Worm (Caenorhabditis elegans) whole organism, late embryonic: Measurements from ENCODE around the gene R193.1.

Experiments used
- C08G9.2 ChIP-seq: sonication (generic microtip); optimal IDR thresholded peaks from 2 replicates; lab custom pipeline; 2016; ENCODE audit warnings: mild to moderate bottlenecking, missing genetic modification characterization, moderate library complexity, missing compliant biosample characterization
- K02D7.2 ChIP-seq: sonication (generic microtip); optimal IDR thresholded peaks from 2 replicates; lab custom pipeline; 2017; ENCODE audit warnings: mild to moderate bottlenecking, missing genetic modification characterization, missing compliant biosample characterization
- ahr-1 ChIP-seq: sonication (generic microtip); optimal IDR thresholded peaks from 2 replicates; lab custom pipeline; 2016; ENCODE audit warnings: missing genetic modification characterization, missing compliant biosample characterization
- ama-1 ChIP-seq: fragments of 150-350 bp; optimal IDR thresholded peaks from 2 replicates; lab custom pipeline; 2014
- ceh-14 ChIP-seq: sonication (generic microtip); optimal IDR thresholded peaks from 2 replicates; lab custom pipeline; 2016; ENCODE audit warnings: missing genotype, missing genetic modification characterization, missing compliant biosample characterization
- ceh-18 ChIP-seq: sonication (generic microtip); optimal IDR thresholded peaks from 2 replicates; lab custom pipeline; 2016; ENCODE audit warnings: missing genetic modification characterization, missing compliant biosample characterization
- ceh-24 ChIP-seq: sonication (generic microtip); optimal IDR thresholded peaks from 2 replicates; lab custom pipeline; 2016; ENCODE audit warnings: mild to moderate bottlenecking, missing genetic modification characterization, missing compliant biosample characterization
- ceh-45 ChIP-seq: fragments of 200-800 bp; sonication (Bioruptor generic); IDR thresholded peaks from 2 replicates; pipeline ENCODE4 v1.3.6; 2022; ENCODE audit warnings: missing genetic modification reagents, missing genetic modification characterization, missing compliant biosample characterization
- ceh-48 ChIP-seq: sonication (generic microtip); optimal IDR thresholded peaks from 2 replicates; lab custom pipeline; 2016; ENCODE audit warnings: missing genetic modification characterization, inconsistent platforms, missing compliant biosample characterization
- ceh-9 ChIP-seq: sonication (generic microtip); optimal IDR thresholded peaks from 2 replicates; lab custom pipeline; 2016; ENCODE audit warnings: mild to moderate bottlenecking, missing genetic modification characterization, inconsistent platforms, missing compliant biosample characterization
- elt-4 ChIP-seq: sonication (generic microtip); optimal IDR thresholded peaks from 2 replicates; lab custom pipeline; 2016; ENCODE audit warnings: missing genetic modification characterization, missing compliant biosample characterization
- eyg-1 ChIP-seq: sonication (generic microtip); optimal IDR thresholded peaks from 2 replicates; lab custom pipeline; 2016; ENCODE audit warnings: missing genotype, missing genetic modification characterization, missing compliant biosample characterization
- fkh-6 ChIP-seq: sonication (generic microtip); optimal IDR thresholded peaks from 2 replicates; lab custom pipeline; 2016; ENCODE audit warnings: missing genetic modification characterization, missing compliant biosample characterization
- gmeb-2 ChIP-seq: sonication (generic microtip); optimal IDR thresholded peaks from 2 replicates; lab custom pipeline; 2016; ENCODE audit warnings: missing genetic modification characterization, inconsistent platforms, missing compliant biosample characterization
- hlh-13 ChIP-seq: fragments of 200-800 bp; sonication (Bioruptor generic); optimal IDR thresholded peaks from 2 replicates; lab custom pipeline; 2018; ENCODE audit warnings: mild to moderate bottlenecking, missing genetic modification characterization, missing compliant biosample characterization
- hlh-30 ChIP-seq: sonication (generic microtip); optimal IDR thresholded peaks from 2 replicates; lab custom pipeline; 2017; ENCODE audit warnings: antibody characterized with exemption, missing genetic modification characterization, missing compliant biosample characterization; ENCODE audit not compliant: insufficient read depth
- hlh-8 ChIP-seq: sonication (generic microtip); optimal IDR thresholded peaks from 2 replicates; lab custom pipeline; 2016; ENCODE audit warnings: missing genotype, missing genetic modification characterization, missing compliant biosample characterization
- lim-6 ChIP-seq: sonication (generic microtip); optimal IDR thresholded peaks from 2 replicates; lab custom pipeline; 2016; ENCODE audit warnings: missing genetic modification characterization, missing compliant biosample characterization
- lin-11 ChIP-seq: fragments of 200-800 bp; sonication (Bioruptor generic); optimal IDR thresholded peaks from 2 replicates; lab custom pipeline; 2018; ENCODE audit warnings: mild to moderate bottlenecking, missing genetic modification characterization, missing compliant biosample characterization
- madf-2 ChIP-seq: sonication (generic microtip); optimal IDR thresholded peaks from 2 replicates; lab custom pipeline; 2017; ENCODE audit warnings: missing genetic modification characterization, missing compliant biosample characterization
- nhr-232 ChIP-seq: sonication (generic microtip); optimal IDR thresholded peaks from 2 replicates; lab custom pipeline; 2016; ENCODE audit warnings: missing genetic modification characterization, missing compliant biosample characterization
- npax-4 ChIP-seq: sonication (generic microtip); optimal IDR thresholded peaks from 2 replicates; lab custom pipeline; 2016; ENCODE audit warnings: missing genetic modification characterization, missing compliant biosample characterization
- pag-3 ChIP-seq: sonication (generic microtip); optimal IDR thresholded peaks from 2 replicates; lab custom pipeline; 2016; ENCODE audit warnings: missing compliant biosample characterization, missing genetic modification characterization, borderline replicate concordance
- pat-9 ChIP-seq: fragments of 200-800 bp; sonication (Bioruptor generic); optimal IDR thresholded peaks from 2 replicates; lab custom pipeline; 2018; ENCODE audit warnings: mild to moderate bottlenecking, missing genetic modification characterization, moderate library complexity, missing compliant biosample characterization
- pha-4 ChIP-seq: fragments of 150-350 bp; optimal IDR thresholded peaks from 2 replicates; lab custom pipeline; 2018; ENCODE audit warnings: missing biosample characterization, missing genetic modification reagents, missing genetic modification characterization
- pqm-1 ChIP-seq: sonication (generic microtip); optimal IDR thresholded peaks from 2 replicates; lab custom pipeline; 2016; ENCODE audit warnings: missing genetic modification characterization, missing compliant biosample characterization
- pros-1 ChIP-seq: fragments of 150-350 bp; optimal IDR thresholded peaks from 2 replicates; lab custom pipeline; 2014; ENCODE audit warnings: missing biosample characterization, missing genetic modification reagents, missing genetic modification characterization
- rnt-1 ChIP-seq: sonication (generic microtip); optimal IDR thresholded peaks from 2 replicates; lab custom pipeline; 2016; ENCODE audit warnings: missing genetic modification characterization, missing compliant biosample characterization
- sdc-2 ChIP-seq: sonication (generic microtip); optimal IDR thresholded peaks from 2 replicates; lab custom pipeline; 2016; ENCODE audit warnings: missing genotype, missing genetic modification characterization, missing compliant biosample characterization
- sox-2 ChIP-seq: fragments of 200-800 bp; sonication (Bioruptor generic); IDR thresholded peaks from 2 replicates; pipeline ENCODE4 v1.3.6; 2022; ENCODE audit warnings: missing genetic modification reagents, missing genetic modification characterization, missing compliant biosample characterization
- sox-4 ChIP-seq: sonication (generic microtip); optimal IDR thresholded peaks from 2 replicates; lab custom pipeline; 2017; ENCODE audit warnings: mild to moderate bottlenecking, missing genetic modification characterization, inconsistent platforms, missing compliant biosample characterization
- ttx-3 ChIP-seq: sonication (generic microtip); optimal IDR thresholded peaks from 2 replicates; lab custom pipeline; 2016; ENCODE audit warnings: missing genetic modification reagents, missing genetic modification characterization, missing compliant biosample characterization
- unc-3 ChIP-seq, 2 experiments: fragments of 200-800 bp in 1 of 2; sonication (Bioruptor generic) in 1 of 2; sonication (generic microtip) in 1 of 2; conservative IDR thresholded peaks in 1 of 2; optimal IDR thresholded peaks in 1 of 2; 2 replicates each; pipeline versions ENCODE4 v1.3.6 to Lab custom; 2016 to 2022; ENCODE audit warnings: missing compliant biosample characterization in 2 of 2, missing genetic modification characterization in 2 of 2, missing genetic modification reagents in 1 of 2
- unc-42 ChIP-seq: sonication (generic microtip); optimal IDR thresholded peaks from 2 replicates; lab custom pipeline; 2016; ENCODE audit warnings: missing genotype, missing genetic modification characterization, missing compliant biosample characterization
- unc-86 ChIP-seq: sonication (generic microtip); optimal IDR thresholded peaks from 2 replicates; lab custom pipeline; 2016; ENCODE audit warnings: missing genetic modification characterization, missing compliant biosample characterization
- zip-5 ChIP-seq: sonication (generic microtip); optimal IDR thresholded peaks from 2 replicates; lab custom pipeline; 2016; ENCODE audit warnings: missing genetic modification characterization, missing compliant biosample characterization
- ztf-16 ChIP-seq: sonication (generic microtip); optimal IDR thresholded peaks from 2 replicates; lab custom pipeline; 2017; ENCODE audit warnings: missing genetic modification characterization, missing compliant biosample characterization

Gene R193.1

ce11 chrX:1162019-1162418, 7.3 kb downstream of the R193.1 start, which contains the start of gene tmc-1:
TSS of gene tmc-1 (plus strand) at chrX:1162207.
- TF ChIP-seq ceh-18 (tag; lab: Kevin White, UChicago) (no peak), ceh-45 (GFP tag; lab: Robert Waterston, UW) (no peak), unc-86 (tag; lab: Kevin White, UChicago) (no peak), unc-3 (GFP tag; conservative IDR thresholded peaks at IDR 0.05; lab: Robert Waterston, UW) (no peak), unc-3 (tag; optimal IDR thresholded peaks at IDR 0.05; lab: Kevin White, UChicago) (no peak), lim-6 (tag; lab: Kevin White, UChicago) (no peak), unc-42 (tag; lab: Kevin White, UChicago) (peak; percentile 73), sdc-2 (tag; lab: Kevin White, UChicago) (no peak), ama-1 (lab: Kevin White, UChicago) (no peak)

- TF ChIP-seq unc-3 (GFP tag; conservative IDR thresholded peaks at IDR 0.05; lab: Robert Waterston, UW) (no peak), unc-3 (tag; optimal IDR thresholded peaks at IDR 0.05; lab: Kevin White, UChicago) (no peak), pqm-1 (tag; lab: Kevin White, UChicago) (no peak), elt-4 (no peak), pros-1 (tag; lab: Kevin White, UChicago) (no peak), ttx-3 (tag; lab: Kevin White, UChicago) (no peak), ztf-16 (tag; lab: Kevin White, UChicago) (no peak), gmeb-2 (no peak), pha-4 (tag; lab: Kevin White, UChicago) (no peak), ceh-9 (tag; lab: Kevin White, UChicago) (no peak), eyg-1 (tag; lab: Kevin White, UChicago) (no peak)
Observed at ce11 chrX:1167234-1167633, 12.5 kb downstream of the R193.1 start.

DNA sequence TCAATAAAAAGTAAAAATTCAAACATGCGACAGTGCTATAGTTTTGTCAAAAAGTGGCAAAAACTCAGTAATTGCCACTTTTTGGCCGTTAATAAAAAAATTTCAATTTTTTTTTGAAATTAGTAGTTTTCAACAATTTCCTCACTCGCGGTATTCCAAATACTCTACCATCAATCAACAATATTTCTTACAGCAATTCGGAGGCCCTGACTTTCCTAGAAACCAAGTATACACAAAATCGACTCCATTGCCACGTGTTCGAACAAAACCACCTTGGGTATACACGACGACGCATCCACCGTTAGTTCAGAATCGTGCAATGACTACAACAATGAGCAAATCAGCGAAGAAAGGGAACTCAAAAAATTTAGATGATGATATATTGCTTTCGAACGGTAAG, 16.9 kb downstream of the R193.1 start:
- no peak for TF ChIP-seq sox-2 (GFP tag; lab: Robert Waterston, UW)
- TF ChIP-seq lim-6 (tag; lab: Kevin White, UChicago) = no peak
- no peak for TF ChIP-seq ttx-3 (tag; lab: Kevin White, UChicago)

DNA sequence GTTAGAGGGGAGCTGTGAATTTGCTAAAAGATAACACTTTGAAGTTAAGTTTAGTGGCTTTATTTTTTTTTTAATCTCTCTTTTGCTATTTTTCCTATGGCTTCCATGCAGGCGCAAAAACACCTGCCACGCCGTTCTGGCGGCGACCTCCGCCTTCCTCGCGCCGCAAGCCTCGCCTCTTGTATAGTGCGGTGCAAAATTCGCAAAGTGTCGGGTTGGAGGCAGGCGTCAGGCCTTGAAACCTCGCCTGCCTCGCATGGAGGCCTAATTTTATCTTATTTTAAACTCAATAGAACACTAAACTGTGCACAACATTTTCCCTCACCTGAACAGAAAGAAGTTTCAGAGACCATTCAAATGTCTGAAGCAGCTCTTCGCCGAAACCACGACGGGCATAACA, 17.3 kb downstream of the R193.1 start:
- TF ChIP-seq zip-5 (tag; lab: Kevin White, UChicago) (no peak), hlh-13 (GFP tag; lab: Kevin White, UChicago) (no peak), unc-42 (tag; lab: Kevin White, UChicago) (no peak), npax-4 (tag; lab: Kevin White, UChicago) (no peak), ceh-48 (tag; lab: Kevin White, UChicago) (no peak), C08G9.2 (tag; lab: Kevin White, UChicago) (no peak), madf-2 (tag; lab: Kevin White, UChicago) (no peak), pat-9 (tag; lab: Kevin White, UChicago) (no peak), K02D7.2 (no peak), lin-11 (no peak), hlh-8 (tag; lab: Kevin White, UChicago) (no peak), sox-4 (tag; lab: Kevin White, UChicago) (no peak), lim-6 (tag; lab: Kevin White, UChicago) (no peak), nhr-232 (tag; lab: Kevin White, UChicago) (no peak), ceh-24 (tag; lab: Kevin White, UChicago) (no peak), elt-4 (no peak), ahr-1 (tag; lab: Kevin White, UChicago) (no peak), ama-1 (lab: Kevin White, UChicago) (no peak), rnt-1 (tag; lab: Kevin White, UChicago) (no peak), ceh-45 (GFP tag; lab: Robert Waterston, UW) (no peak)

- no peak for TF ChIP-seq ceh-14 (tag; lab: Kevin White, UChicago)
- TF ChIP-seq fkh-6 (tag; lab: Kevin White, UChicago) = no peak
- no peak for TF ChIP-seq sdc-2 (tag; lab: Kevin White, UChicago)
- TF ChIP-seq pag-3 (tag; lab: Kevin White, UChicago) = no peak
- TF ChIP-seq ceh-9 (tag; lab: Kevin White, UChicago) = no peak
- no peak for TF ChIP-seq hlh-8 (tag; lab: Kevin White, UChicago)
- no peak for TF ChIP-seq hlh-30
Observed at ce11 chrX:1179984-1180383, 25.2 kb downstream of the R193.1 start, which contains the start of gene hot-8. TSS of gene hot-8 (plus strand) at chrX:1180284.
